Fruit fly (Drosophila melanogaster): Measurements from ENCODE around the gene Cdk8.

Gene Cdk8

dm6 chr3L:9840710-9841109 lies 2.2 kb upstream of the Cdk8 start:
- TF ChIP-seq Dfd (GFP tag; optimal IDR thresholded peaks at IDR 0.05): peak in 1 of 2 experiments; percentile 44
- TF ChIP-seq CG8089 (GFP tag; optimal IDR thresholded peaks at IDR 0.05): no peak
- peak; percentile 39 for TF ChIP-seq Ets65A (GFP tag)
- TF ChIP-seq mld (GFP tag; IDR thresholded peaks at IDR 0.05; ENCODE audit: partially characterized antibody): 0 out of 3 replicates have a peak, but pooled peaks have one; percentile 34
- TF ChIP-seq CG8478 (optimal IDR thresholded peaks at IDR 0.05): peak; percentile 44

dm6 chr3L:9837053-9837452 lies 1.4 kb downstream of the Cdk8 start:
- TF ChIP-seq HHEX (GFP tag; optimal IDR thresholded peaks at IDR 0.05) (no peak), z (GFP tag; IDR thresholded peaks at IDR 0.05) (no peak), shn (GFP tag; optimal IDR thresholded peaks at IDR 0.05) (no peak), CG7987 (GFP tag; optimal IDR thresholded peaks at IDR 0.05) (no peak), CG8359 (GFP tag; optimal IDR thresholded peaks at IDR 0.05; ENCODE audit: borderline replicate concordance) (no peak), CG12769 (tag; optimal IDR thresholded peaks at IDR 0.05) (no peak), CG8944 (GFP tag; optimal IDR thresholded peaks at IDR 0.05) (no peak), CG4360 (GFP tag; IDR thresholded peaks at IDR 0.05) (0 out of 2 replicates have a peak, but pooled peaks have one; percentile 15), CG18476 (GFP tag; optimal IDR thresholded peaks at IDR 0.05) (no peak), btn (GFP tag; optimal IDR thresholded peaks at IDR 0.05) (no peak), Mes4 (GFP tag; optimal IDR thresholded peaks at IDR 0.05) (no peak), CG30403 (GFP tag; optimal IDR thresholded peaks at IDR 0.05) (no peak), CG11398 (GFP tag; optimal IDR thresholded peaks at IDR 0.05) (no peak), Meics (GFP tag; optimal IDR thresholded peaks at IDR 0.05) (no peak), phol (tag; optimal IDR thresholded peaks at IDR 0.05) (no peak), pum (GFP tag; optimal IDR thresholded peaks at IDR 0.05) (no peak), sd (tag; optimal IDR thresholded peaks at IDR 0.05) (no peak), Rx (GFP tag; IDR thresholded peaks at IDR 0.05) (no peak), CG11093 (GFP tag; IDR thresholded peaks at IDR 0.05) (no peak), slou (GFP tag; optimal IDR thresholded peaks at IDR 0.05) (no peak), unc-4 (GFP tag; IDR thresholded peaks at IDR 0.05; ENCODE audit: partially characterized antibody) (peak; percentile 2; the same call in 1 of the 2 replicates), gfzf (GFP tag; optimal IDR thresholded peaks at IDR 0.05) (peak; percentile 1), chinmo (GFP tag; IDR thresholded peaks at IDR 0.05; ENCODE audit: partially characterized antibody) (no peak), CG9609 (GFP tag; optimal IDR thresholded peaks at IDR 0.05) (no peak), croc (GFP tag; conservative IDR thresholded peaks at IDR 0.05) (no peak), Ets65A (GFP tag) (no peak), CG34422 (GFP tag; IDR thresholded peaks at IDR 0.05) (no peak), Dfd (GFP tag; optimal IDR thresholded peaks at IDR 0.05) (peak in 1 of 2 experiments; percentile 51)

dm6 chr3L:9836524-9837047 lies 1.9 kb downstream of the Cdk8 start, which contains the start of gene I-2:
Gene I-2, minus strand, starts transcription at chr3L:9836805.
- TF ChIP-seq CG8359 (GFP tag; optimal IDR thresholded peaks at IDR 0.05; ENCODE audit: borderline replicate concordance): no peak
- TF ChIP-seq CG7963 (GFP tag; IDR thresholded peaks at IDR 0.05; ENCODE audit: partially characterized antibody): peak; percentile 52; the same call in 2 of the 3 replicates
- no peak for TF ChIP-seq trh (GFP tag; optimal IDR thresholded peaks at IDR 0.05)
- no peak for TF ChIP-seq btn (GFP tag; optimal IDR thresholded peaks at IDR 0.05)
- TF ChIP-seq Hmr (GFP tag; optimal IDR thresholded peaks at IDR 0.05): no peak
- TF ChIP-seq Ssrp (tag; optimal IDR thresholded peaks at IDR 0.05): no peak
- no peak for TF ChIP-seq CkIIα-i1 (GFP tag; IDR thresholded peaks at IDR 0.05)
- TF ChIP-seq BtbVII (GFP tag; optimal IDR thresholded peaks at IDR 0.05): no peak
- peak; percentile 88 for TF ChIP-seq knrl (GFP tag; IDR thresholded peaks at IDR 0.05; ENCODE audit: partially characterized antibody)
- no peak for TF ChIP-seq jing (GFP tag; optimal IDR thresholded peaks at IDR 0.05)
- peak; percentile 47 for TF ChIP-seq trem (tag; optimal IDR thresholded peaks at IDR 0.05)
- TF ChIP-seq ATbp (GFP tag; optimal IDR thresholded peaks at IDR 0.05): no peak
- TF ChIP-seq caup (GFP tag; optimal IDR thresholded peaks at IDR 0.05; ENCODE audit: severe bottlenecking): no peak
- no peak for TF ChIP-seq aop (GFP tag; IDR thresholded peaks at IDR 0.05)
- peak; percentile 49 for TF ChIP-seq Myb (GFP tag; optimal IDR thresholded peaks at IDR 0.05)
- peak; percentile 80 for TF ChIP-seq Doc3 (GFP tag; IDR thresholded peaks at IDR 0.05; ENCODE audit: partially characterized antibody)
- TF ChIP-seq gt (GFP tag; IDR thresholded peaks at IDR 0.05): no peak
- TF ChIP-seq CG34422 (GFP tag; IDR thresholded peaks at IDR 0.05): peak; percentile 40; the same call in 1 of the 3 replicates
- TF ChIP-seq CG34224 (GFP tag; IDR thresholded peaks at IDR 0.05; ENCODE audit: partially characterized antibody): peak; percentile 82
- peak; percentile 58 for TF ChIP-seq lilli (GFP tag; optimal IDR thresholded peaks at IDR 0.05)

Data from whole organism, embryonic.